Worm (Caenorhabditis elegans): ENCODE results near the gene cnd-1.

DNA sequence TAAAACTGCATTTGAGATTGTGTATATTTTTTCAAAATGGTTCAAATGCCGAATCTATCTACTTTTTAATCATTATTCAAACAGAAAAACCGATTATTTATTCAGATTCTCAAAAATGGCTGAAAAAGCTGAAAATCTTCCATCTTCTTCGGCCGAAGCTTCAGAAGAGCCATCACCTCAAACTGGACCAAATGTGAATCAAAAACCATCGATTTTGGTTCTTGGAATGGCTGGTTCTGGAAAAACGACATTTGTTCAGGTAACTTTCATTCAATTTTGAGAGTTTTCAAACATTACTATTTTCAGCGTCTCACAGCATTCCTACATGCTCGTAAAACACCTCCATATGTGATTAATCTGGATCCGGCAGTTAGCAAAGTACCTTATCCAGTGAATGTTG, 14.5 kb upstream of the cnd-1 start, which contains the start of gene gop-2:
- no peak for TF ChIP-seq tlf-1 (GFP tag; optimal IDR thresholded peaks at IDR 0.05)
- TF ChIP-seq ama-1 (optimal IDR thresholded peaks at IDR 0.05), result no peak
- TF ChIP-seq ama-1 (GFP tag; optimal IDR thresholded peaks at IDR 0.05), result no peak
- no peak for TF ChIP-seq die-1 (tag; optimal IDR thresholded peaks at IDR 0.05)
- TF ChIP-seq F33H1.4 (GFP tag; IDR thresholded peaks at IDR 0.05), result no peak
- TF ChIP-seq sea-2 (GFP tag; IDR thresholded peaks at IDR 0.05), result no peak
- TF ChIP-seq unc-62 (GFP tag; optimal IDR thresholded peaks at IDR 0.05), result no peak
- no peak for TF ChIP-seq egl-44 (GFP tag; IDR thresholded peaks at IDR 0.05)
- TF ChIP-seq F10E7.11 (tag; optimal IDR thresholded peaks at IDR 0.05), result no peak
- no peak for TF ChIP-seq ztf-28 (GFP tag; IDR thresholded peaks at IDR 0.05)
- TF ChIP-seq nhr-120 (GFP tag; IDR thresholded peaks at IDR 0.05), result no peak
- TF ChIP-seq ceh-58 (GFP tag; IDR thresholded peaks at IDR 0.05), result no peak
- TF ChIP-seq D2030.7 (GFP tag; IDR thresholded peaks at IDR 0.05), result no peak
- TF ChIP-seq unc-130 (GFP tag; optimal IDR thresholded peaks at IDR 0.05), result no peak
- no peak for TF ChIP-seq snpc-1.1 (tag; optimal IDR thresholded peaks at IDR 0.05; ENCODE audit: insufficient read depth)
